Fruit fly (Drosophila melanogaster) whole organism, pupa: ENCODE data around the gene CG14212.
A peak's percentile ranks its signal among the peaks of the same experiment; 100 is the strongest.

Source experiments
- CG12605 ChIP-seq: fragments of 200-800 bp; sonication (Bioruptor generic); IDR thresholded peaks from 2 replicates; pipeline ENCODE4 v1.3.6; 2022; ENCODE audit warnings: missing biosample characterization, missing genetic modification characterization
- CG13204 ChIP-seq: fragments of 200-800 bp; sonication (Bioruptor generic); optimal IDR thresholded peaks from 2 replicates; lab custom pipeline; 2018; ENCODE audit warnings: missing biosample characterization, mild to moderate bottlenecking, missing genetic modification characterization, moderate library complexity
- CG14655 ChIP-seq: fragments of 200-800 bp; sonication (Bioruptor generic); optimal IDR thresholded peaks from 3 replicates; lab custom pipeline; 2017; ENCODE audit warnings: mild to moderate bottlenecking, missing biosample characterization, missing genetic modification reagents, missing genetic modification characterization
- CG15710 ChIP-seq: fragments of 200-800 bp; sonication (Bioruptor generic); optimal IDR thresholded peaks from 2 replicates; lab custom pipeline; 2018; ENCODE audit warnings: missing biosample characterization, mild to moderate bottlenecking, missing genetic modification characterization, moderate library complexity
- CG17806 ChIP-seq: fragments of 200-800 bp; sonication (Bioruptor generic); optimal IDR thresholded peaks from 2 replicates; lab custom pipeline; 2018; ENCODE audit warnings: missing biosample characterization, mild to moderate bottlenecking, missing genetic modification characterization, moderate library complexity
- CG32121 ChIP-seq: fragments of 200-800 bp; sonication (Bioruptor generic); IDR thresholded peaks from 2 replicates; pipeline ENCODE4 v1.3.6; 2022; ENCODE audit warnings: missing biosample characterization, missing genetic modification characterization
- CG34367 ChIP-seq: fragments of 200-800 bp; sonication (Bioruptor generic); optimal IDR thresholded peaks from 2 replicates; lab custom pipeline; 2018; ENCODE audit warnings: missing biosample characterization, mild to moderate bottlenecking, missing genetic modification characterization
- CG4496 ChIP-seq: fragments of 200-800 bp; sonication (Bioruptor generic); IDR thresholded peaks from 3 replicates; pipeline ENCODE4 v1.3.6; 2022; ENCODE audit warnings: missing biosample characterization, missing genetic modification characterization
- CG8159 ChIP-seq: fragments of 200-800 bp; sonication (Bioruptor generic); optimal IDR thresholded peaks from 3 replicates; lab custom pipeline; 2018; ENCODE audit warnings: missing biosample characterization, mild to moderate bottlenecking, missing genetic modification characterization, moderate library complexity
- CG8301 ChIP-seq: fragments of 200-800 bp; sonication (Bioruptor generic); optimal IDR thresholded peaks from 2 replicates; lab custom pipeline; 2018; ENCODE audit warnings: missing biosample characterization, mild to moderate bottlenecking, missing genetic modification characterization
- CG9948 ChIP-seq: fragments of 200-800 bp; sonication (Bioruptor generic); optimal IDR thresholded peaks from 2 replicates; lab custom pipeline; 2018; ENCODE audit warnings: missing biosample characterization, mild to moderate bottlenecking, missing genetic modification characterization, moderate library complexity
- D1 ChIP-seq: fragments of 200-800 bp; sonication (Bioruptor generic); optimal IDR thresholded peaks from 2 replicates; lab custom pipeline; 2018; ENCODE audit warnings: missing biosample characterization, mild to moderate bottlenecking, missing genetic modification characterization, moderate library complexity
- EcR ChIP-seq: fragments of 200-800 bp; sonication (Bioruptor generic); optimal IDR thresholded peaks from 3 replicates; lab custom pipeline; 2019; ENCODE audit warnings: missing biosample characterization, missing genetic modification characterization, mild to moderate bottlenecking, moderate library complexity, missing genetic modification reagents
- Ets98B ChIP-seq: fragments of 200-800 bp; sonication (Bioruptor generic); IDR thresholded peaks from 2 replicates; pipeline ENCODE4 v1.3.6; 2022; ENCODE audit warnings: missing biosample characterization, missing genetic modification characterization
- Pif1B ChIP-seq: fragments of 200-800 bp; sonication (Bioruptor generic); optimal IDR thresholded peaks from 3 replicates; lab custom pipeline; 2016; ENCODE audit warnings: missing biosample characterization, missing genetic modification characterization
- Snoo ChIP-seq: fragments of 200-800 bp; sonication (Bioruptor generic); optimal IDR thresholded peaks from 3 replicates; lab custom pipeline; 2017; ENCODE audit warnings: missing biosample characterization, mild to moderate bottlenecking, missing genetic modification characterization, inconsistent platforms
- fd96Ca ChIP-seq: fragments of 200-800 bp; sonication (Bioruptor generic); IDR thresholded peaks from 3 replicates; pipeline ENCODE4 v1.3.6; 2022; ENCODE audit warnings: missing biosample characterization, missing genetic modification characterization
- gl ChIP-seq: fragments of 200-800 bp; sonication (Bioruptor generic); optimal IDR thresholded peaks from 2 replicates; lab custom pipeline; 2018; ENCODE audit warnings: missing biosample characterization, mild to moderate bottlenecking, missing genetic modification characterization
- rn ChIP-seq: fragments of 200-800 bp; sonication (Bioruptor generic); IDR thresholded peaks from 2 replicates; pipeline ENCODE4 v1.3.6; 2022; ENCODE audit warnings: missing biosample characterization, missing genetic modification characterization

CG14212 gene

DNA sequence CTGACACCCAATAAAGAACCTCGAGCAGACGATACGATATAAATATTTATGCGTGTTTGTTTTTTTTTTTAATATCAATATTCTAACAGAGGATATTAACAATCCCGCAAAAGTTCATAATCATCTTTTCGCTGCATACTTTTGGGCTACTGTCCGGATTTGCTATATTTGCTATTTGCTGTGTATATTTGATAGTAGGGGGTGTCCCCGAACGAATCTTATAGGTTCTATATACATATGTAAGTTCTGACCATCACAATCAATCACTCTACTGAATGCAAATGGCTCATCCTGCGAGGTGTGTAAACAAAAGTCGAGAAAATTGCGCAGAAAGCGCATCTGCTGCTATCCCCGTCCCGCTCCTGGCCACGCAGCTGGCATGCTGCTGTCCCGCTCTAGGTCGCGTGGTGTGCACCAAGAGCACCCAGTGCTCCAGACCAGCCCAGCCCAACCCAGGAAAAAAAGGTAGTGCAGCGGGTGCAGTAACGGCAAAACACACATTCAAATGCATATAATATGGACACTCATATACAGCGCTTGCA lies 15.3 kb downstream of the CG14212 start:
- TF ChIP-seq CG4496 (GFP tag; lab: Robert Waterston, UW) = peak; percentile 31; the same call in 1 of the 3 replicates
- no peak for TF ChIP-seq CG15710 (tag; lab: Kevin White, UChicago)

DNA sequence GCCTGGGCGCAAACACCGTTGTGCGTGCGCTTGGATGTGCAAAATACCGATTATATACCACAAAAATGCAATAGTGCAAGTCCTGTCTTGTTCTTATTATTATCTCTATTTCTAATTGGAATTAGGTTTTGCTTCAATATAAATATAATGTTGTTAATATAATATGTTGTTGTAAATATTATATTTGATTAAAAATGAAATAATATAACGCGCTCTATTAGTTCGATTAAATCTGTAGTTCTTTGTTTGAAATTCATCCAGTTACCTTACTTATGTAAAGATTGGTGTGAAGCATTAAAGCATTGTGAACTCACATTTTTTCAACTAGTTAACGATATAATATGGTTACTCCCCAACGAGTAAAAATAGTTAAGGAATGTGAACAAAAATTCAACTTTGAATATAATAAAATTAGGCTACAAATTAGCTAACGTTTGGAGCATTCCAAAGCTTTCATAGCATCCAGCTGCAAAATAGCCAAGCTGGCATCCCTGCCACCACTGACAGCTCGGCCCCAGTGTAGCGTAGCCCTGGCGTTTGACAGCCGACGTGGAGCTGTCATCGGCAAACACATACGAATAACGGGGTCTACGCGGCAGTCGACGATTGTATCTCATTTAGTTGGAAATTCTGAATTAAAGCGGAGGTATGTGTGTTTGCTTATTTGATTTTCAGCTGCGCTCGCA lies 17.5 kb downstream of the CG14212 start, which contains the start of the genes CG12237 and Sec61gamma:
TSS of gene CG12237 (minus strand) at position 51 of the 686 bp plus-strand sequence.
TSS of gene Sec61gamma (plus strand) at position 509 of the 686 bp plus-strand sequence.
- TF ChIP-seq D1 (tag; lab: Kevin White, UChicago) (no peak), CG34367 (tag; lab: Kevin White, UChicago) (peak; percentile 0), Ets98B (peak; percentile 42; the same call in 1 of the 2 replicates), Snoo (tag; lab: Kevin White, UChicago) (peak; percentile 13)

DNA sequence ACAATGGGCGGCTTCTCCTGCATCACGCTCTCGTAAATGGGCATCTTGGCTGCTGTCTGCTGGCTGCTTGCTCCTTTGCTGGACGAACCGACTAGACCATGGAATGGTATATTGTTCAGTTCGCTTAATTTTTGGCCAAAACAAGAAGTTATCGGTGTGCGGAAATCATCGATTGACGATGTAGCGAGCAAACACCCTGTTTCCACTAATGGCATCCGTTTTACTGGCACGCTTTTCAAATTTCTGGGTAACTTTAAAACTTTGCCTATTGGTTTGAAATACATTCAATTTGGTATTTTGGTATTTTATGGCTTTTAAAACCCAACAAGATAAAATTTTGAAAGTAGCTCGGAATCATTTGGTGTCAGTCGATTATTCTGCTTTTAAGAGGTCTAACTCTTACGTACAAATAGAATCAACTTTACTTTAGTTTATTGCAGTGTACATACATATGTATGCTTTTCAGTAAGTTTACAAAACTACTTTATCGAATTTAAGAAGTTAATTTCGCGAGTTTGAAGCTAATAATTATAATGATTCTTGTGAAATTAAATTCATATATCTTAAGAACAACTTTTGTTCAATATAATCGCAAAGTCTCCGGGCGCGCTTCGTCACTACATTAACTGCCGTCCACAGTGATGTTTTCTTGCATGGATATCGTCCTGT lies 20.5 kb downstream of the CG14212 start, which contains the start of gene Arp10:
TSS of gene Arp10 (minus strand) at position 304 of the 669 bp plus-strand sequence.
- TF ChIP-seq CG4496 (GFP tag; lab: Robert Waterston, UW) = no peak
- no peak for TF ChIP-seq Snoo (tag; lab: Kevin White, UChicago)
- no peak for TF ChIP-seq CG14655 (GFP tag; lab: Kevin White, UChicago)
- TF ChIP-seq CG8159 (tag; lab: Kevin White, UChicago) = no peak
- TF ChIP-seq CG8301 (tag; lab: Kevin White, UChicago) = no peak
- no peak for TF ChIP-seq CG15710 (tag; lab: Kevin White, UChicago)
- 0 out of 2 replicates have a peak, but pooled peaks have one; percentile 23 for TF ChIP-seq Ets98B
- no peak for TF ChIP-seq rn (GFP tag; lab: Robert Waterston, UW)
- TF ChIP-seq CG34367 (tag; lab: Kevin White, UChicago) = no peak
- no peak for TF ChIP-seq CG13204 (GFP tag; lab: Kevin White, UChicago)
- TF ChIP-seq gl (tag; lab: Kevin White, UChicago) = no peak
- no peak for TF ChIP-seq CG12605 (GFP tag; lab: Robert Waterston, UW)
- TF ChIP-seq CG9948 (tag; lab: Kevin White, UChicago) = peak; percentile 3
- TF ChIP-seq CG17806 (tag; lab: Kevin White, UChicago) = no peak

DNA sequence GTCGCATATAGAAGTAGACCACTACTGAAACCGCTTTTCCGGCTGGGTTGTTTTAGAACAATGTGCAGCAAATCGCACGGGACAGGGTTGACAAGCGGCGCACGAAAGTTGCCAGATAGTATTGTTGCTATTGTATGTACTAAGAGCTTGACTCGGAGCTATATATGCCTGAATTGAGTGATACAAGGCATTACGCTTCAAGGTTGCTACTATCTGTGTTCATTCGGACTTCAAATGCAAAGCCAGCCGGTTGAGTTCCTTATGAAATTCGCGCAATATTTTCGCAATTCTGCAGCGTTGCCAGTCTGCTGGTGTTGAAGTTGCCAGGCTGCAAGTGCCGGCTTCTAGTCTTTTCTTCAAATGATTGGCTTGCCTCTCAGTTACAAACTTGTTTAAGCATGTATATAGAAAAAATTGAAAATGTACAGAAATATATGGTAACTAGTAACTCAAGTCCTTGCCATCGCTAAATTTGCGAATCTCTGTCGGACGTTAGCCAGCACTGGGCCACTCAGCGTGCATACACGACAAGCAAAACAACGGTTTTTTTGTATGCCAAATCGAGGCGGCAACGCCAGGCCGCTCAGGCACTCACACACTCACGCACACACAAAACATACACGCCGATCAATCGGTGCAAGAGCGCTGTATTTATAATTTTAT lies 26.4 kb downstream of the CG14212 start, which contains the start of the genes Ranbp21 and Elys:
TSS of gene Ranbp21 (minus strand) at position 513 of the 663 bp plus-strand sequence.
TSS of gene Elys (plus strand) at position 549 of the 663 bp plus-strand sequence.
- TF ChIP-seq CG4496 (GFP tag; lab: Robert Waterston, UW) (peak; percentile 67), CG12605 (GFP tag; lab: Robert Waterston, UW) (no peak), CG34367 (tag; lab: Kevin White, UChicago) (no peak), fd96Ca (GFP tag; lab: Robert Waterston, UW) (peak; percentile 57; the same call in 2 of the 3 replicates), Ets98B (no peak), CG15710 (tag; lab: Kevin White, UChicago) (peak; percentile 39)

DNA sequence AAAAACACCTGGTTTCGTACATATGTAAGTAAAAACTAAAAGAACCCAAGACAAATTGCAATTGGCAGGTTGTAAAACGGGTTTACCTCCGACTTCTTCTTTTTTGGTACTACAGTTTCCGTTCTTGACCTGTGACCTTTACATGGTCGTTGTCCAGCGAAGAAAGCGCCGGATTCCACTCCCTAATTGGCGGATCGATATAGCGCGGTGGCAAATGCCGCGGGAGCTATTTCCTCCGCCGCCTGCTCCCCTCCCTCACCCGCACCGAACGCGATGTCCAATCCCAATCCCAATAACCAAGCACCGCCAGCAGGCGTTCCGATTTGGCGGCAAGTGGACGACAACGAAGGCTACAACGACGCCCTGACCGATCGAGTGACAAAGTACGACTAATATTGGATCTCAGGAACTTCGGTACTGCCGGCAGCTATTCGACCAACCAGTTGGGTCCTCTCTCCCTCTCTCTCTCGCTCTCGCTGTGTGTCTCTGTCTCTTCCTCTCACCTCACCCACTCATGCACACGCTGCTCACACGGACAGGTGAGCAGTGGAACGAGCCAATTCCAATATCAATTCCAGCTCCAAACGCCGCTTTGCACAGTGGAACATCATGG lies 37.2 kb downstream of the CG14212 start:
- TF ChIP-seq CG13204 (GFP tag; lab: Kevin White, UChicago) (peak; percentile 27), CG34367 (tag; lab: Kevin White, UChicago) (no peak), CG14655 (GFP tag; lab: Kevin White, UChicago) (no peak), Ets98B (peak; percentile 42; the same call in 1 of the 2 replicates), fd96Ca (GFP tag; lab: Robert Waterston, UW) (peak; percentile 45; the same call in 1 of the 3 replicates), CG32121 (GFP tag; lab: Robert Waterston, UW) (peak; percentile 48; the same call in 1 of the 2 replicates), CG12605 (GFP tag; lab: Robert Waterston, UW) (no peak), gl (tag; lab: Kevin White, UChicago) (no peak), Pif1B (GFP tag; lab: Kevin White, UChicago) (no peak), Snoo (tag; lab: Kevin White, UChicago) (no peak), D1 (tag; lab: Kevin White, UChicago) (no peak), EcR (GFP tag; lab: Kevin White, UChicago) (peak; percentile 41), CG8159 (tag; lab: Kevin White, UChicago) (no peak), CG4496 (GFP tag; lab: Robert Waterston, UW) (peak; percentile 61), CG8301 (tag; lab: Kevin White, UChicago) (no peak), CG17806 (tag; lab: Kevin White, UChicago) (no peak)
